Fruit fly (Drosophila melanogaster) whole organism, embryonic: ENCODE data around the gene ttm50.

Experiments
- Adf1 ChIP-seq: fragments of 200-800 bp; sonication (Bioruptor generic); IDR thresholded peaks from 2 replicates; pipeline ENCODE4 v1.3.6; 2022; ENCODE audit warnings: missing biosample characterization, missing genetic modification characterization
- Aef1 ChIP-seq: fragments of 200-800 bp; sonication (Bioruptor generic); IDR thresholded peaks from 3 replicates; pipeline ENCODE4 v1.3.6; 2022; ENCODE audit warnings: missing biosample characterization, missing genetic modification characterization
- CG10543 ChIP-seq: fragments of 200-800 bp; sonication (Bioruptor generic); optimal IDR thresholded peaks from 3 replicates; lab custom pipeline; 2017; ENCODE audit warnings: missing biosample characterization, mild to moderate bottlenecking, missing genetic modification characterization, moderate library complexity
- CG11085 ChIP-seq: fragments of 200-800 bp; sonication (Bioruptor generic); IDR thresholded peaks from 2 replicates; pipeline ENCODE4 v1.3.6; 2022; ENCODE audit warnings: missing biosample characterization, missing genetic modification characterization
- CG14441 ChIP-seq: fragments of 200-800 bp; sonication (Bioruptor generic); IDR thresholded peaks from 2 replicates; pipeline ENCODE4 v1.3.6; 2022; ENCODE audit warnings: missing biosample characterization, missing genetic modification characterization
- CG15073 ChIP-seq: fragments of 200-800 bp; sonication (Bioruptor generic); optimal IDR thresholded peaks from 2 replicates; lab custom pipeline; 2016; ENCODE audit warnings: missing biosample characterization, missing genetic modification characterization
- CG15514 ChIP-seq: fragments of 200-800 bp; sonication (Bioruptor generic); optimal IDR thresholded peaks from 3 replicates; lab custom pipeline; 2017; ENCODE audit warnings: missing biosample characterization, missing genetic modification characterization, mild to moderate bottlenecking, moderate library complexity, missing genetic modification reagents
- CG16815 ChIP-seq: fragments of 200-800 bp; sonication (Bioruptor generic); optimal IDR thresholded peaks from 3 replicates; lab custom pipeline; 2017; ENCODE audit warnings: missing biosample characterization, mild to moderate bottlenecking, missing genetic modification characterization
- CG18476 ChIP-seq: fragments of 200-800 bp; sonication (Bioruptor generic); optimal IDR thresholded peaks from 2 replicates; lab custom pipeline; 2016; ENCODE audit warnings: missing biosample characterization, mild to moderate bottlenecking, missing genetic modification characterization
- CG18619 ChIP-seq: fragments of 200-800 bp; sonication (Bioruptor generic); optimal IDR thresholded peaks from 3 replicates; lab custom pipeline; 2017; ENCODE audit warnings: missing biosample characterization, mild to moderate bottlenecking, missing genetic modification characterization
- CG2120 ChIP-seq: fragments of 200-800 bp; sonication (Bioruptor generic); optimal IDR thresholded peaks from 3 replicates; lab custom pipeline; 2016; ENCODE audit warnings: missing biosample characterization, missing genetic modification characterization
- CG2129 ChIP-seq: fragments of 200-800 bp; sonication (Bioruptor generic); IDR thresholded peaks from 2 replicates; pipeline ENCODE4 v1.3.6; 2022; ENCODE audit warnings: missing biosample characterization, missing genetic modification characterization; ENCODE audit not compliant: partially characterized antibody
- CG31365 ChIP-seq: fragments of 200-800 bp; sonication (Bioruptor generic); optimal IDR thresholded peaks from 2 replicates; lab custom pipeline; 2018; ENCODE audit warnings: missing biosample characterization, mild to moderate bottlenecking, missing genetic modification characterization
- CG32532 ChIP-seq: fragments of 200-800 bp; sonication (Bioruptor generic); IDR thresholded peaks from 2 replicates; pipeline ENCODE4 v1.3.6; 2022; ENCODE audit warnings: missing biosample characterization, missing genetic modification characterization
- CG32767 ChIP-seq: fragments of 200-800 bp; sonication (Bioruptor generic); IDR thresholded peaks from 2 replicates; pipeline ENCODE4 v1.3.6; 2022; ENCODE audit warnings: missing biosample characterization, missing genetic modification characterization
- CG34224 ChIP-seq: fragments of 200-800 bp; sonication (Bioruptor generic); IDR thresholded peaks from 3 replicates; pipeline ENCODE4 v1.3.6; 2022; ENCODE audit warnings: missing biosample characterization, missing genetic modification characterization; ENCODE audit not compliant: partially characterized antibody
- CG3838 ChIP-seq: fragments of 200-800 bp; sonication (Bioruptor generic); optimal IDR thresholded peaks from 3 replicates; lab custom pipeline; 2016; ENCODE audit warnings: missing biosample characterization, missing genetic modification characterization
- CG4404 ChIP-seq: fragments of 200-800 bp; sonication (Bioruptor generic); IDR thresholded peaks from 2 replicates; pipeline ENCODE4 v1.3.6; 2022; ENCODE audit warnings: missing biosample characterization, missing genetic modification characterization
- CG7357 ChIP-seq: fragments of 200-800 bp; sonication (Bioruptor generic); IDR thresholded peaks from 3 replicates; pipeline ENCODE4 v1.3.6; 2022; ENCODE audit warnings: missing biosample characterization, missing genetic modification characterization
- CG8478 ChIP-seq: fragments of >200 bp; optimal IDR thresholded peaks from 2 replicates; lab custom pipeline; 2018
- CG9817 ChIP-seq: fragments of 200-800 bp; sonication (Bioruptor generic); optimal IDR thresholded peaks from 2 replicates; lab custom pipeline; 2018; ENCODE audit warnings: missing biosample characterization, mild to moderate bottlenecking, missing genetic modification characterization, moderate library complexity
- CG9932 ChIP-seq: fragments of 200-800 bp; sonication (Bioruptor generic); IDR thresholded peaks from 2 replicates; pipeline ENCODE4 v1.3.6; 2022; ENCODE audit warnings: missing biosample characterization, missing genetic modification characterization
- Deaf1 ChIP-seq: fragments of 200-800 bp; optimal IDR thresholded peaks from 3 replicates; lab custom pipeline; 2019; ENCODE audit warnings: missing biosample characterization, mild to moderate bottlenecking, missing genetic modification characterization, moderate library complexity
- Eip74EF ChIP-seq, 2 experiments: fragments of 200-800 bp in 1 of 2; fragments of >200 bp in 1 of 2; sonication (Bioruptor generic) in 1 of 2; optimal IDR thresholded peaks; 2 replicates each; lab custom pipeline; 2017 to 2019; ENCODE audit warnings: missing biosample characterization in 2 of 2, missing genetic modification characterization in 2 of 2, mild to moderate bottlenecking in 1 of 2, moderate library complexity in 1 of 2
- HLH4C ChIP-seq: fragments of 200-800 bp; sonication (Bioruptor generic); IDR thresholded peaks from 3 replicates; pipeline ENCODE4 v1.3.6; 2022; ENCODE audit warnings: missing biosample characterization, missing genetic modification characterization; ENCODE audit not compliant: partially characterized antibody
- Pdp1 ChIP-seq, 2 experiments: fragments of 200-800 bp; sonication (Bioruptor generic); optimal IDR thresholded peaks; 3 replicates each; lab custom pipeline; 2016; ENCODE audit warnings: missing biosample characterization in 2 of 2, missing genetic modification characterization in 2 of 2, mild to moderate bottlenecking in 1 of 2, moderate library complexity in 1 of 2
- Ssrp ChIP-seq: fragments of 200-800 bp; sonication (Bioruptor generic); optimal IDR thresholded peaks from 2 replicates; lab custom pipeline; 2018; ENCODE audit warnings: missing biosample characterization, mild to moderate bottlenecking, missing genetic modification characterization, moderate library complexity
- Stat92E ChIP-seq, 3 experiments: fragments of >200 bp in 2 of 3; fragments of 200-800 bp in 1 of 3; sonication (Bioruptor generic) in 1 of 3; optimal IDR thresholded peaks; 2 replicates each; lab custom pipeline; 2017 to 2019; ENCODE audit warnings: missing biosample characterization in 3 of 3, missing genetic modification characterization in 3 of 3, mild to moderate bottlenecking in 1 of 3, moderate library complexity in 1 of 3
- Xrp1 ChIP-seq: fragments of 200-800 bp; sonication (Bioruptor generic); IDR thresholded peaks from 2 replicates; pipeline ENCODE4 v1.3.6; 2022; ENCODE audit warnings: missing biosample characterization, missing genetic modification characterization
- btn ChIP-seq: fragments of 200-800 bp; sonication (Bioruptor generic); optimal IDR thresholded peaks from 2 replicates; lab custom pipeline; 2016; ENCODE audit warnings: missing biosample characterization, missing genetic modification characterization
- cwo ChIP-seq: fragments of 200-800 bp; sonication (Bioruptor generic); optimal IDR thresholded peaks from 3 replicates; lab custom pipeline; 2017; ENCODE audit warnings: missing biosample characterization, missing genetic modification characterization, mild to moderate bottlenecking, moderate library complexity, missing genetic modification reagents
- dmrt11E ChIP-seq: fragments of 200-800 bp; sonication (Bioruptor generic); optimal IDR thresholded peaks from 3 replicates; lab custom pipeline; 2018; ENCODE audit warnings: missing biosample characterization, mild to moderate bottlenecking, missing genetic modification characterization, moderate library complexity
- dpn ChIP-seq, 2 experiments: fragments of 200-800 bp; sonication (Bioruptor generic); optimal IDR thresholded peaks; 3 replicates each; lab custom pipeline; 2016; ENCODE audit warnings: missing biosample characterization in 2 of 2, missing genetic modification characterization in 2 of 2
- eyg ChIP-seq: fragments of 200-800 bp; sonication (Bioruptor generic); optimal IDR thresholded peaks from 3 replicates; lab custom pipeline; 2016; ENCODE audit warnings: missing biosample characterization, missing genetic modification characterization
- fd102C ChIP-seq: fragments of 200-800 bp; sonication (Bioruptor generic); optimal IDR thresholded peaks from 2 replicates; lab custom pipeline; 2018; ENCODE audit warnings: missing biosample characterization, mild to moderate bottlenecking, missing genetic modification characterization, moderate library complexity
- gcm2 ChIP-seq: fragments of 200-800 bp; sonication (Bioruptor generic); optimal IDR thresholded peaks from 2 replicates; lab custom pipeline; 2016; ENCODE audit warnings: missing biosample characterization, missing genetic modification characterization
- hbn ChIP-seq: fragments of 200-800 bp; sonication (Bioruptor generic); IDR thresholded peaks from 2 replicates; pipeline ENCODE4 v1.3.6; 2022; ENCODE audit warnings: missing biosample characterization, missing genetic modification characterization; ENCODE audit not compliant: partially characterized antibody
- hkb ChIP-seq, 2 experiments: fragments of 200-800 bp in 1 of 2; fragments of >200 bp in 1 of 2; sonication (Bioruptor generic) in 1 of 2; IDR thresholded peaks in 1 of 2; optimal IDR thresholded peaks in 1 of 2; 2 replicates each; pipeline versions ENCODE4 v1.3.6 to Lab custom; 2017 to 2022; ENCODE audit warnings: missing biosample characterization in 1 of 2, missing genetic modification characterization in 1 of 2
- kni ChIP-seq: fragments of 200-800 bp; sonication (Bioruptor generic); optimal IDR thresholded peaks from 3 replicates; lab custom pipeline; 2017; ENCODE audit warnings: mild to moderate bottlenecking, missing biosample characterization, missing genetic modification reagents, missing genetic modification characterization
- lbe ChIP-seq: fragments of 200-800 bp; sonication (Bioruptor generic); optimal IDR thresholded peaks from 2 replicates; lab custom pipeline; 2016; ENCODE audit warnings: missing biosample characterization, mild to moderate bottlenecking, missing genetic modification characterization
- lmd ChIP-seq: fragments of 200-800 bp; sonication (Bioruptor generic); IDR thresholded peaks from 2 replicates; pipeline ENCODE4 v1.3.6; 2022; ENCODE audit warnings: missing biosample characterization, missing genetic modification characterization
- nerfin-1 ChIP-seq: fragments of 200-800 bp; sonication (Bioruptor generic); optimal IDR thresholded peaks from 3 replicates; lab custom pipeline; 2019; ENCODE audit warnings: missing biosample characterization, mild to moderate bottlenecking, missing genetic modification characterization, moderate library complexity
- onecut ChIP-seq: fragments of 200-800 bp; sonication (Bioruptor generic); IDR thresholded peaks from 2 replicates; pipeline ENCODE4 v1.3.6; 2022; ENCODE audit warnings: missing biosample characterization, missing genetic modification characterization
- prd ChIP-seq, 3 experiments: fragments of >200 bp in 2 of 3; fragments of 200-800 bp in 1 of 3; sonication (Bioruptor generic) in 1 of 3; optimal IDR thresholded peaks in 2 of 3; IDR thresholded peaks in 1 of 3; 2 replicates in 2 of 3; 3 replicates in 1 of 3; pipeline versions ENCODE4 v1.3.6 to Lab custom; 2017 to 2022; ENCODE audit warnings: missing biosample characterization in 1 of 3, missing genetic modification characterization in 1 of 3
- sd ChIP-seq: fragments of 200-800 bp; sonication (Bioruptor generic); optimal IDR thresholded peaks from 3 replicates; lab custom pipeline; 2018; ENCODE audit warnings: missing biosample characterization, mild to moderate bottlenecking, missing genetic modification characterization, moderate library complexity
- shn ChIP-seq: fragments of 200-800 bp; sonication (Bioruptor generic); optimal IDR thresholded peaks from 3 replicates; lab custom pipeline; 2016; ENCODE audit warnings: missing biosample characterization, missing genetic modification characterization
- so ChIP-seq: fragments of 200-800 bp; sonication (Bioruptor generic); IDR thresholded peaks from 3 replicates; pipeline ENCODE4 v1.3.6; 2022; ENCODE audit warnings: missing biosample characterization, missing genetic modification characterization
- ssp ChIP-seq: fragments of 200-800 bp; sonication (Bioruptor generic); IDR thresholded peaks from 2 replicates; pipeline ENCODE4 v1.3.6; 2022; ENCODE audit warnings: missing biosample characterization, missing genetic modification characterization
- stwl ChIP-seq: fragments of 200-800 bp; sonication (Bioruptor generic); optimal IDR thresholded peaks from 3 replicates; lab custom pipeline; 2018; ENCODE audit warnings: missing biosample characterization, mild to moderate bottlenecking, missing genetic modification characterization, moderate library complexity

ttm50 gene

DNA sequence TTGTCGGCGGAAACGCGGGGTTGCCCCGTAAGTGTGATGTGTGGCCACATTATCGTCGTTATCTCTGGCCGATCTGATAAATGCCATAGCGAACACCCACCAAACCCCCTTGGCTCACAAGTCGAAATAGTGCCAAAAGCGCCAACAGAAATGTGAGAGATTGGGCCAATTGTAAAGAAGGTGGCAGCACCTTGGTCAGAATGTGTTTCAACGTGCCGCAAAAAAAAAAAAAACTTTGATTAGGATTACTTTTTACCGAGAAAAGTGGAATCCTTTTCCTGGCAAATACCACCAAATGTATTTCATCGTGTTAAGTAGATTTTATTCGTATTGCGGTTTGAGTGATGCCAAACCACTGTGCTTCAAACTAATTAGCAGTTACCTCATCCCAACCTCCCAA lies 11.0 kb upstream of the ttm50 start (continued):
- TF ChIP-seq lbe (no peak), stwl (no peak), CG11085 (peak; percentile 86), Deaf1 (tag; lab: Kevin White, UChicago) (no peak), Eip74EF (GFP tag; optimal IDR thresholded peaks at IDR 0.05; lab: Kevin White, UChicago) (no peak), lmd (peak; percentile 89), CG10543 (GFP tag; lab: Kevin White, UChicago) (peak; percentile 50), Pdp1 (GFP tag; optimal IDR thresholded peaks at IDR 0.05; lab: Kevin White, UChicago) (peak; percentile 77 to 82), cwo (GFP tag; lab: Kevin White, UChicago) (peak; percentile 87), CG15073 (no peak), CG34224 (GFP tag; lab: Robert Waterston, UW) (no peak), dpn (GFP tag; optimal IDR thresholded peaks at IDR 0.05; lab: Kevin White, UChicago) (peak; percentile 80 to 88), Adf1 (GFP tag; lab: Robert Waterston, UW) (peak; percentile 73; the same call in 1 of the 2 replicates), CG15514 (GFP tag; lab: Kevin White, UChicago) (peak; percentile 73), nerfin-1 (tag; lab: Kevin White, UChicago) (no peak), Xrp1 (peak; percentile 72), CG9817 (tag; lab: Kevin White, UChicago) (peak; percentile 69), CG7357 (GFP tag; lab: Robert Waterston, UW) (peak; percentile 75), Aef1 (GFP tag; lab: Robert Waterston, UW) (peak; percentile 91), CG8478 (lab: Kevin White, UChicago) (no peak), kni (no peak), CG32767 (GFP tag; lab: Robert Waterston, UW) (peak; percentile 77), HLH4C (GFP tag; lab: Robert Waterston, UW) (no peak), CG4404 (peak; percentile 63), shn (GFP tag; lab: Kevin White, UChicago) (peak; percentile 57), fd102C (no peak), onecut (GFP tag; lab: Robert Waterston, UW) (peak; percentile 59), ssp (GFP tag; lab: Robert Waterston, UW) (peak; percentile 69), CG18619 (GFP tag; lab: Kevin White, UChicago) (peak; percentile 77), CG2129 (GFP tag; lab: Robert Waterston, UW) (no peak), CG31365 (no peak), dmrt11E (tag; lab: Kevin White, UChicago) (no peak), CG16815 (GFP tag; lab: Kevin White, UChicago) (peak; percentile 56), btn (GFP tag; lab: Kevin White, UChicago) (peak; percentile 59), Ssrp (peak; percentile 31), Stat92E (GFP tag; optimal IDR thresholded peaks at IDR 0.05; lab: Kevin White, UChicago) (no peak), CG9932 (GFP tag; lab: Robert Waterston, UW) (peak; percentile 89), CG2120 (GFP tag; lab: Kevin White, UChicago) (peak; percentile 95), so (GFP tag; lab: Robert Waterston, UW) (peak; percentile 85), prd (optimal IDR thresholded peaks at IDR 0.05; lab: Kevin White, UChicago) (no peak), prd (GFP tag; IDR thresholded peaks at IDR 0.05; lab: Robert Waterston, UW) (peak; percentile 89), CG14441 (GFP tag; lab: Robert Waterston, UW) (peak; percentile 94), CG32532 (GFP tag; lab: Robert Waterston, UW) (peak; percentile 95), CG3838 (GFP tag; lab: Kevin White, UChicago) (no peak), sd (tag; lab: Kevin White, UChicago) (peak; percentile 65), CG18476 (GFP tag; lab: Kevin White, UChicago) (peak; percentile 64), eyg (peak; percentile 72), hkb (optimal IDR thresholded peaks at IDR 0.05; lab: Kevin White, UChicago) (no peak), hkb (GFP tag; IDR thresholded peaks at IDR 0.05; lab: Robert Waterston, UW) (peak; percentile 88), hbn (no peak), gcm2 (GFP tag; lab: Kevin White, UChicago) (peak; percentile 56)
